In genomic region chr3L:18800100-18800841, dm6 we compare ENCODE assay signal across 3 fruit fly cellular contexts.
TF ChIP-seq lines count a peak whose summit lies in the region.

No protein-coding gene starts in this region.

TF ChIP-seq in whole organism, adult, 20 proteins besides CTCF, POLR2A, EP300 and RAD21 (continued from another document):
- TF ChIP-seq CG1620 (GFP tag; optimal IDR thresholded peaks at IDR 0.05; lab: Kevin White, UChicago) (no peak), Clk (GFP tag; optimal IDR thresholded peaks at IDR 0.05; lab: Kevin White, UChicago) (no peak)

TF ChIP-seq in whole organism, embryonic, 481 proteins besides CTCF, POLR2A, EP300 and RAD21 (continued from another document and continues in another):
- no peak for TF ChIP-seq CrebB (tag; optimal IDR thresholded peaks at IDR 0.05; lab: Kevin White, UChicago)
- peak; percentile 20; the same call in 1 of the 3 replicates for TF ChIP-seq CG34422 (GFP tag; IDR thresholded peaks at IDR 0.05; lab: Robert Waterston, UW)
- TF ChIP-seq sd (tag; optimal IDR thresholded peaks at IDR 0.05; lab: Kevin White, UChicago) = peak; percentile 69
- TF ChIP-seq vnd (GFP tag; IDR thresholded peaks at IDR 0.05; lab: Robert Waterston, UW; ENCODE audit: partially characterized antibody) = no peak
- TF ChIP-seq hbn (GFP tag; IDR thresholded peaks at IDR 0.05; lab: Robert Waterston, UW; ENCODE audit: partially characterized antibody) = no peak
- peak; percentile 33; the same call in 1 of the 2 replicates for TF ChIP-seq tna (GFP tag; IDR thresholded peaks at IDR 0.05; lab: Robert Waterston, UW; ENCODE audit: partially characterized antibody)
- TF ChIP-seq CG7839 (tag; optimal IDR thresholded peaks at IDR 0.05; lab: Kevin White, UChicago) = no peak
- no peak for TF ChIP-seq CG14667 (GFP tag; IDR thresholded peaks at IDR 0.05; lab: Robert Waterston, UW)
- 0 out of 2 replicates have a peak, but pooled peaks have one; percentile 21 for TF ChIP-seq CG32532 (GFP tag; IDR thresholded peaks at IDR 0.05; lab: Robert Waterston, UW)
- no peak for TF ChIP-seq zen (tag; optimal IDR thresholded peaks at IDR 0.05; lab: Kevin White, UChicago)
- TF ChIP-seq CG2678 (tag; optimal IDR thresholded peaks at IDR 0.05; lab: Kevin White, UChicago) = no peak
- no peak for TF ChIP-seq CG1233 (GFP tag; optimal IDR thresholded peaks at IDR 0.05; lab: Kevin White, UChicago)
- TF ChIP-seq CG12104 (GFP tag; optimal IDR thresholded peaks at IDR 0.05; lab: Kevin White, UChicago) = peak; percentile 10
- TF ChIP-seq sqz (GFP tag; optimal IDR thresholded peaks at IDR 0.05; lab: Kevin White, UChicago) = peak; percentile 16
- peak; percentile 59 for TF ChIP-seq corto (GFP tag; optimal IDR thresholded peaks at IDR 0.05; lab: Kevin White, UChicago)
- 0 out of 2 replicates have a peak, but pooled peaks have one; percentile 10 for TF ChIP-seq bowl (GFP tag; IDR thresholded peaks at IDR 0.05; lab: Robert Waterston, UW)
- TF ChIP-seq Awh (GFP tag; IDR thresholded peaks at IDR 0.05; lab: Robert Waterston, UW) = no peak
- peak in 1 of 2 experiments; percentile 12 for TF ChIP-seq bsh (GFP tag; optimal IDR thresholded peaks at IDR 0.05; lab: Kevin White, UChicago)
- TF ChIP-seq chinmo (GFP tag; IDR thresholded peaks at IDR 0.05; lab: Robert Waterston, UW; ENCODE audit: partially characterized antibody) = peak; percentile 67; the same call in 2 of the 4 replicates
- no peak for TF ChIP-seq CG9876 (GFP tag; optimal IDR thresholded peaks at IDR 0.05; lab: Kevin White, UChicago)
- no peak for TF ChIP-seq NK7.1 (GFP tag; optimal IDR thresholded peaks at IDR 0.05; lab: Kevin White, UChicago)
- no peak for TF ChIP-seq CG6791 (GFP tag; IDR thresholded peaks at IDR 0.05; lab: Robert Waterston, UW; ENCODE audit: partially characterized antibody)
- no peak for TF ChIP-seq CG15479 (GFP tag; optimal IDR thresholded peaks at IDR 0.05; lab: Kevin White, UChicago)
- TF ChIP-seq tgo (GFP tag; IDR thresholded peaks at IDR 0.05; lab: Robert Waterston, UW) = no peak
- 0 out of 2 replicates have a peak, but pooled peaks have one; percentile 11 for TF ChIP-seq CG31224 (GFP tag; IDR thresholded peaks at IDR 0.05; lab: Robert Waterston, UW)
- no peak for TF ChIP-seq tup (GFP tag; optimal IDR thresholded peaks at IDR 0.05; lab: Kevin White, UChicago)
- peak; percentile 61 for TF ChIP-seq Med (GFP tag; lab: Kevin White, UChicago)
- TF ChIP-seq sob (GFP tag; IDR thresholded peaks at IDR 0.05; lab: Robert Waterston, UW) = peak; percentile 39; the same call in 1 of the 2 replicates
- no peak for TF ChIP-seq E2f2 (GFP tag; IDR thresholded peaks at IDR 0.05; lab: Robert Waterston, UW)
- TF ChIP-seq abd-A (tag; optimal IDR thresholded peaks at IDR 0.05; lab: Kevin White, UChicago) = no peak
- TF ChIP-seq Sry-β (GFP tag; optimal IDR thresholded peaks at IDR 0.05; lab: Kevin White, UChicago) = no peak
- peak; percentile 97 for TF ChIP-seq rib (GFP tag; IDR thresholded peaks at IDR 0.05; lab: Robert Waterston, UW)
- TF ChIP-seq ac (GFP tag; optimal IDR thresholded peaks at IDR 0.05; lab: Kevin White, UChicago) = no peak
- TF ChIP-seq sens (GFP tag; lab: Kevin White, UChicago) = peak; percentile 42
- TF ChIP-seq seq (GFP tag; IDR thresholded peaks at IDR 0.05; lab: Robert Waterston, UW) = no peak
- TF ChIP-seq Hmr (GFP tag; optimal IDR thresholded peaks at IDR 0.05; lab: Kevin White, UChicago) = no peak
- TF ChIP-seq D (optimal IDR thresholded peaks at IDR 0.05; lab: Kevin White, UChicago) = no peak
- TF ChIP-seq D (GFP tag; optimal IDR thresholded peaks at IDR 0.05; lab: Kevin White, UChicago) = no peak
- TF ChIP-seq Drgx (GFP tag; IDR thresholded peaks at IDR 0.05; lab: Robert Waterston, UW) = peak; percentile 30
- peak; percentile 5 for TF ChIP-seq fd64A (GFP tag; optimal IDR thresholded peaks at IDR 0.05; lab: Kevin White, UChicago)
- TF ChIP-seq CG32767 (GFP tag; IDR thresholded peaks at IDR 0.05; lab: Robert Waterston, UW) = peak; percentile 75
- TF ChIP-seq wdn (GFP tag; IDR thresholded peaks at IDR 0.05; lab: Robert Waterston, UW) = no peak
- TF ChIP-seq CG10321 (GFP tag; IDR thresholded peaks at IDR 0.05; lab: Robert Waterston, UW) = peak; percentile 52
- TF ChIP-seq CG12769 (tag; optimal IDR thresholded peaks at IDR 0.05; lab: Kevin White, UChicago) = peak; percentile 86
- peak; percentile 86 for TF ChIP-seq CG17385 (GFP tag; optimal IDR thresholded peaks at IDR 0.05; lab: Kevin White, UChicago)
- TF ChIP-seq H2.0 (GFP tag; IDR thresholded peaks at IDR 0.05; lab: Robert Waterston, UW) = 0 out of 2 replicates have a peak, but pooled peaks have one; percentile 15
- no peak for TF ChIP-seq Gug (GFP tag; IDR thresholded peaks at IDR 0.05; lab: Robert Waterston, UW)
- TF ChIP-seq CG2889 (GFP tag; IDR thresholded peaks at IDR 0.05; lab: Robert Waterston, UW) = no peak
- no peak for TF ChIP-seq odd (GFP tag; optimal IDR thresholded peaks at IDR 0.05; lab: Kevin White, UChicago)
- peak; percentile 47 for TF ChIP-seq pros (GFP tag; optimal IDR thresholded peaks at IDR 0.05; lab: Kevin White, UChicago)
- no peak for TF ChIP-seq org-1 (GFP tag; optimal IDR thresholded peaks at IDR 0.05; lab: Kevin White, UChicago)
- no peak for TF ChIP-seq B-H1 (GFP tag; IDR thresholded peaks at IDR 0.05; lab: Robert Waterston, UW)
- peak; percentile 29 for TF ChIP-seq Spps (tag; optimal IDR thresholded peaks at IDR 0.05; lab: Kevin White, UChicago)
- TF ChIP-seq bbx (GFP tag; IDR thresholded peaks at IDR 0.05; lab: Robert Waterston, UW; ENCODE audit: partially characterized antibody) = 0 out of 2 replicates have a peak, but pooled peaks have one; percentile 39
- TF ChIP-seq CG10366 (GFP tag; IDR thresholded peaks at IDR 0.05; lab: Robert Waterston, UW) = no peak
- TF ChIP-seq Dbx (GFP tag; IDR thresholded peaks at IDR 0.05; lab: Robert Waterston, UW) = 0 out of 3 replicates have a peak, but pooled peaks have one; percentile 35
- TF ChIP-seq CG8281 (tag; optimal IDR thresholded peaks at IDR 0.05; lab: Kevin White, UChicago) = no peak
- TF ChIP-seq CG1647 (GFP tag; optimal IDR thresholded peaks at IDR 0.05; lab: Kevin White, UChicago) = no peak
- TF ChIP-seq CG7372 (GFP tag; IDR thresholded peaks at IDR 0.05; lab: Robert Waterston, UW) = no peak
- no peak for TF ChIP-seq CG12219 (GFP tag; optimal IDR thresholded peaks at IDR 0.05; lab: Kevin White, UChicago)
- TF ChIP-seq CG4360 (GFP tag; IDR thresholded peaks at IDR 0.05; lab: Robert Waterston, UW) = peak; percentile 61
- TF ChIP-seq insv (GFP tag; optimal IDR thresholded peaks at IDR 0.05; lab: Kevin White, UChicago) = no peak
- TF ChIP-seq scrt (GFP tag; optimal IDR thresholded peaks at IDR 0.05; lab: Kevin White, UChicago) = peak; percentile 63

TF ChIP-seq in whole organism, prepupa, 60 proteins besides CTCF, POLR2A, EP300 and RAD21 (continued from another document):
- no peak for TF ChIP-seq Smox (GFP tag; optimal IDR thresholded peaks at IDR 0.05; lab: Kevin White, UChicago)
- TF ChIP-seq Blimp-1 (GFP tag; optimal IDR thresholded peaks at IDR 0.05; lab: Kevin White, UChicago) = peak; percentile 99
- TF ChIP-seq CG32006 (GFP tag; optimal IDR thresholded peaks at IDR 0.05; lab: Kevin White, UChicago) = peak; percentile 23
- no peak for TF ChIP-seq pdm3 (GFP tag; optimal IDR thresholded peaks at IDR 0.05; lab: Kevin White, UChicago)
- peak; percentile 23 for TF ChIP-seq Sox102F (GFP tag; optimal IDR thresholded peaks at IDR 0.05; lab: Kevin White, UChicago)
- no peak for TF ChIP-seq dac (GFP tag; optimal IDR thresholded peaks at IDR 0.05; lab: Kevin White, UChicago)
- peak; percentile 1 for TF ChIP-seq Ets96B (tag; optimal IDR thresholded peaks at IDR 0.05; lab: Kevin White, UChicago)
- peak; percentile 62 for TF ChIP-seq CG1621 (tag; optimal IDR thresholded peaks at IDR 0.05; lab: Kevin White, UChicago)
- TF ChIP-seq ss (GFP tag; optimal IDR thresholded peaks at IDR 0.05; lab: Kevin White, UChicago) = peak; percentile 48 to 54
- TF ChIP-seq fkh (GFP tag; optimal IDR thresholded peaks at IDR 0.05; lab: Kevin White, UChicago) = peak; percentile 29
- no peak for TF ChIP-seq lz (GFP tag; optimal IDR thresholded peaks at IDR 0.05; lab: Kevin White, UChicago)
- TF ChIP-seq Met (GFP tag; optimal IDR thresholded peaks at IDR 0.05; lab: Kevin White, UChicago) = no peak
- no peak for TF ChIP-seq acj6 (GFP tag; optimal IDR thresholded peaks at IDR 0.05; lab: Kevin White, UChicago)
- TF ChIP-seq CG10631 (GFP tag; optimal IDR thresholded peaks at IDR 0.05; lab: Kevin White, UChicago) = no peak
- no peak for TF ChIP-seq fd59A (GFP tag; optimal IDR thresholded peaks at IDR 0.05; lab: Kevin White, UChicago)
- peak; percentile 71 for TF ChIP-seq CG6276 (GFP tag; optimal IDR thresholded peaks at IDR 0.05; lab: Kevin White, UChicago)
- TF ChIP-seq fd85E (GFP tag; optimal IDR thresholded peaks at IDR 0.05; lab: Kevin White, UChicago) = no peak
- peak; percentile 44 for TF ChIP-seq CG6808 (GFP tag; optimal IDR thresholded peaks at IDR 0.05; lab: Kevin White, UChicago)
- TF ChIP-seq achi (GFP tag; optimal IDR thresholded peaks at IDR 0.05; lab: Kevin White, UChicago) = no peak
- TF ChIP-seq CG15336 (GFP tag; IDR thresholded peaks at IDR 0.05; lab: Robert Waterston, UW) = peak; percentile 56
- no peak for TF ChIP-seq Sox15 (GFP tag; optimal IDR thresholded peaks at IDR 0.05; lab: Kevin White, UChicago)
- TF ChIP-seq Lpt (GFP tag; optimal IDR thresholded peaks at IDR 0.05; lab: Kevin White, UChicago) = peak; percentile 73
- peak; percentile 26 for TF ChIP-seq CG3032 (tag; optimal IDR thresholded peaks at IDR 0.05; lab: Kevin White, UChicago)
- TF ChIP-seq Eip93F (GFP tag; optimal IDR thresholded peaks at IDR 0.05; lab: Kevin White, UChicago) = no peak
- no peak for TF ChIP-seq CG34406 (GFP tag; optimal IDR thresholded peaks at IDR 0.05; lab: Kevin White, UChicago)
- peak in 1 of 2 experiments; percentile 15 for TF ChIP-seq salr (GFP tag; optimal IDR thresholded peaks at IDR 0.05; lab: Kevin White, UChicago)
- TF ChIP-seq Hr4 (GFP tag; optimal IDR thresholded peaks at IDR 0.05; lab: Kevin White, UChicago) = no peak
- no peak for TF ChIP-seq CG8319 (GFP tag; optimal IDR thresholded peaks at IDR 0.05; lab: Kevin White, UChicago)
- no peak for TF ChIP-seq CG31627 (GFP tag; optimal IDR thresholded peaks at IDR 0.05; lab: Kevin White, UChicago)
- TF ChIP-seq CG3919 (GFP tag; optimal IDR thresholded peaks at IDR 0.05; lab: Kevin White, UChicago) = peak; percentile 47
- TF ChIP-seq Hr39 (GFP tag; optimal IDR thresholded peaks at IDR 0.05; lab: Kevin White, UChicago) = no peak
- no peak for TF ChIP-seq net (GFP tag; optimal IDR thresholded peaks at IDR 0.05; lab: Kevin White, UChicago)
- peak; percentile 45; the same call in 2 of the 3 replicates for TF ChIP-seq CG8119 (GFP tag; IDR thresholded peaks at IDR 0.05; lab: Robert Waterston, UW)
- no peak for TF ChIP-seq OdsH (GFP tag; optimal IDR thresholded peaks at IDR 0.05; lab: Kevin White, UChicago)
- TF ChIP-seq CG7368 (GFP tag; optimal IDR thresholded peaks at IDR 0.05; lab: Kevin White, UChicago) = no peak
- TF ChIP-seq CG6163 (GFP tag; IDR thresholded peaks at IDR 0.05; lab: Robert Waterston, UW) = peak; percentile 63; the same call in 2 of the 3 replicates
- TF ChIP-seq topi (GFP tag; optimal IDR thresholded peaks at IDR 0.05; lab: Kevin White, UChicago) = peak; percentile 7
- peak; percentile 18 for TF ChIP-seq vri (GFP tag; optimal IDR thresholded peaks at IDR 0.05; lab: Kevin White, UChicago)
- TF ChIP-seq Ets21C (GFP tag; optimal IDR thresholded peaks at IDR 0.05; lab: Kevin White, UChicago) = no peak
- TF ChIP-seq CG11762 (GFP tag; optimal IDR thresholded peaks at IDR 0.05; lab: Kevin White, UChicago; ENCODE audit: insufficient read depth) = no peak
